Worm (Caenorhabditis elegans) whole organism, L4 larva: ENCODE results near the gene F20C5.5.
"Not testable (repeated sequence)": the region's sequence is repeated elsewhere in the genome, so short reads cannot be mapped to it uniquely, and the experiment has no call there.

Experiments used
- D1046.2 ChIP-seq: fragments of 200-800 bp; sonication (Bioruptor generic); IDR thresholded peaks from 2 replicates; pipeline ENCODE4 v1.3.6; 2022; ENCODE audit warnings: missing genetic modification characterization, missing compliant biosample characterization
- F26F4.8 ChIP-seq: fragments of 200-800 bp; sonication (Bioruptor generic); conservative IDR thresholded peaks from 2 replicates; pipeline ENCODE4 v1.3.6; 2022; ENCODE audit warnings: missing genetic modification characterization, missing compliant biosample characterization
- R02D3.7 ChIP-seq: fragments of 150-350 bp; sonication (generic microtip); optimal IDR thresholded peaks from 3 replicates; lab custom pipeline; 2014; ENCODE audit warnings: missing biosample characterization, missing genetic modification characterization
- T26A8.4 ChIP-seq: fragments of 200-800 bp; sonication (Bioruptor generic); IDR thresholded peaks from 2 replicates; pipeline ENCODE4 v1.3.6; 2022; ENCODE audit warnings: missing genetic modification characterization, missing compliant biosample characterization
- Y75B8A.6 ChIP-seq: fragments of 200-800 bp; sonication (Bioruptor generic); IDR thresholded peaks from 2 replicates; pipeline ENCODE4 v1.3.6; 2022; ENCODE audit warnings: missing genetic modification reagents, missing genetic modification characterization, missing compliant biosample characterization
- ZK337.2 ChIP-seq: fragments of 200-800 bp; sonication (Bioruptor generic); IDR thresholded peaks from 2 replicates; pipeline ENCODE4 v1.3.6; 2022; ENCODE audit warnings: missing genetic modification reagents, missing genetic modification characterization, missing compliant biosample characterization
- aha-1 ChIP-seq: fragments of 150-350 bp; peaks from one replicate; lab custom pipeline; 2014; ENCODE audit warnings: missing biosample characterization, missing genetic modification characterization
- aly-2 ChIP-seq: sonication (generic microtip); optimal IDR thresholded peaks from 2 replicates; lab custom pipeline; 2018; ENCODE audit warnings: missing biosample characterization, missing genetic modification characterization
- attf-4 ChIP-seq: sonication (generic microtip); optimal IDR thresholded peaks from 3 replicates; lab custom pipeline; 2017; ENCODE audit warnings: missing biosample characterization, missing genetic modification characterization
- ces-1 ChIP-seq: fragments of 150-350 bp; sonication (generic microtip); optimal IDR thresholded peaks from 4 replicates; lab custom pipeline; 2014; ENCODE audit warnings: missing biosample characterization, missing genetic modification reagents, missing genetic modification characterization
- daf-16 ChIP-seq, 3 experiments: sonication (generic microtip); optimal IDR thresholded peaks; 2 replicates each; lab custom pipeline; 2016 to 2017; ENCODE audit warnings: missing genetic modification characterization in 3 of 3, missing genetic modification reagents in 3 of 3, mild to moderate bottlenecking in 2 of 3, missing compliant biosample characterization in 2 of 3, missing biosample characterization in 1 of 3, moderate library complexity in 1 of 3
- dmd-9 ChIP-seq: fragments of 200-800 bp; sonication (Bioruptor generic); IDR thresholded peaks from 2 replicates; pipeline ENCODE4 v1.3.6; 2022; ENCODE audit warnings: missing genetic modification reagents, missing genetic modification characterization, missing compliant biosample characterization
- duxl-1 ChIP-seq: sonication (generic microtip); optimal IDR thresholded peaks from 2 replicates; lab custom pipeline; 2016; ENCODE audit warnings: mild to moderate bottlenecking, missing genetic modification characterization, moderate library complexity, missing compliant biosample characterization; ENCODE audit not compliant: poor library complexity
- hif-1 ChIP-seq, 2 experiments: sonication (generic microtip); optimal IDR thresholded peaks; 2 replicates each; lab custom pipeline; 2016 to 2017; ENCODE audit warnings: missing compliant biosample characterization in 2 of 2, missing genetic modification characterization in 2 of 2, missing genetic modification reagents in 2 of 2, missing genotype in 2 of 2, mild to moderate bottlenecking in 1 of 2
- hlh-11 ChIP-seq: fragments of 200-800 bp; sonication (Bioruptor generic); optimal IDR thresholded peaks from 2 replicates; lab custom pipeline; 2018; ENCODE audit warnings: mild to moderate bottlenecking, missing genetic modification characterization, missing compliant biosample characterization
- hlh-30 ChIP-seq: sonication (generic microtip); optimal IDR thresholded peaks from 2 replicates; lab custom pipeline; 2017; ENCODE audit warnings: antibody characterized with exemption, mild to moderate bottlenecking, missing genetic modification characterization, missing compliant biosample characterization; ENCODE audit not compliant: insufficient read depth
- jun-1 ChIP-seq: fragments of 150-350 bp; optimal IDR thresholded peaks from 2 replicates; lab custom pipeline; 2014; ENCODE audit warnings: missing biosample characterization, missing genetic modification reagents, missing genetic modification characterization
- lim-7 ChIP-seq: fragments of 200-800 bp; sonication (Bioruptor generic); IDR thresholded peaks from 2 replicates; pipeline ENCODE4 v1.3.6; 2022; ENCODE audit warnings: missing genetic modification characterization, missing compliant biosample characterization
- mdl-1 ChIP-seq, 2 experiments: fragments of 150-350 bp in 1 of 2; sonication (generic microtip) in 1 of 2; optimal IDR thresholded peaks; 2 replicates each; lab custom pipeline; 2014 to 2017; ENCODE audit warnings: missing biosample characterization in 2 of 2, missing genetic modification characterization in 2 of 2
- nhr-10 ChIP-seq: fragments of 150-350 bp; optimal IDR thresholded peaks from 2 replicates; lab custom pipeline; 2014; ENCODE audit warnings: missing biosample characterization, missing genetic modification characterization
- nhr-11 ChIP-seq: fragments of 150-350 bp; optimal IDR thresholded peaks from 2 replicates; lab custom pipeline; 2014; ENCODE audit warnings: missing biosample characterization, missing genetic modification characterization
- nhr-237 ChIP-seq: sonication (generic microtip); optimal IDR thresholded peaks from 2 replicates; lab custom pipeline; 2017; ENCODE audit warnings: missing biosample characterization, missing genetic modification characterization
- nhr-25 ChIP-seq: sonication (generic microtip); optimal IDR thresholded peaks from 2 replicates; lab custom pipeline; 2017; ENCODE audit warnings: missing genetic modification characterization, mild to moderate bottlenecking, missing compliant biosample characterization, antibody characterized with exemption, moderate library complexity, borderline replicate concordance; ENCODE audit not compliant: insufficient read depth
- nhr-28 ChIP-seq: fragments of 150-350 bp; optimal IDR thresholded peaks from 2 replicates; lab custom pipeline; 2014; ENCODE audit warnings: missing biosample characterization, missing genetic modification characterization
- nhr-41 ChIP-seq: fragments of 200-800 bp; sonication (Bioruptor generic); IDR thresholded peaks from 2 replicates; pipeline ENCODE4 v1.3.6; 2022; ENCODE audit warnings: missing genetic modification reagents, missing genetic modification characterization, missing compliant biosample characterization
- nhr-48 ChIP-seq: sonication (generic microtip); optimal IDR thresholded peaks from 2 replicates; lab custom pipeline; 2016; ENCODE audit warnings: mild to moderate bottlenecking, missing genetic modification characterization, missing compliant biosample characterization
- nhr-6 ChIP-seq: fragments of 150-350 bp; optimal IDR thresholded peaks from 2 replicates; lab custom pipeline; 2014; ENCODE audit warnings: missing biosample characterization, missing genetic modification characterization
- nhr-76 ChIP-seq: fragments of 150-350 bp; optimal IDR thresholded peaks from 2 replicates; lab custom pipeline; 2014; ENCODE audit warnings: missing biosample characterization, missing genetic modification characterization
- nhr-77 ChIP-seq: fragments of 150-350 bp; optimal IDR thresholded peaks from 2 replicates; lab custom pipeline; 2014; ENCODE audit warnings: missing biosample characterization, missing genetic modification characterization
- pha-4 ChIP-seq, 2 experiments: fragments of 150-350 bp in 1 of 2; fragments of 200-800 bp in 1 of 2; sonication (Bioruptor generic) in 1 of 2; IDR thresholded peaks in 1 of 2; optimal IDR thresholded peaks in 1 of 2; 2 replicates each; pipeline versions ENCODE4 v1.3.6 to Lab custom; 2014 to 2022; ENCODE audit warnings: missing genetic modification characterization in 2 of 2, missing genetic modification reagents in 2 of 2, missing biosample characterization in 1 of 2, missing compliant biosample characterization in 1 of 2
- php-3 ChIP-seq: fragments of 200-800 bp; sonication (Bioruptor generic); IDR thresholded peaks from 2 replicates; pipeline ENCODE4 v1.3.6; 2022; ENCODE audit warnings: missing genetic modification reagents, missing genetic modification characterization, missing compliant biosample characterization
- pqm-1 ChIP-seq: sonication (generic microtip); optimal IDR thresholded peaks from 2 replicates; lab custom pipeline; 2017; ENCODE audit warnings: missing biosample characterization, missing genetic modification characterization
- rbr-2 ChIP-seq: sonication (generic microtip); optimal IDR thresholded peaks from 2 replicates; lab custom pipeline; 2016; ENCODE audit warnings: missing genotype, missing genetic modification characterization, missing compliant biosample characterization
- snpc-4 ChIP-seq: fragments of 150-350 bp; optimal IDR thresholded peaks from 2 replicates; lab custom pipeline; 2014; ENCODE audit warnings: missing biosample characterization, missing genetic modification characterization
- spr-1 ChIP-seq: sonication (generic microtip); optimal IDR thresholded peaks from 2 replicates; lab custom pipeline; 2016; ENCODE audit warnings: mild to moderate bottlenecking, missing genetic modification characterization, missing compliant biosample characterization
- tag-97 ChIP-seq: fragments of 200-800 bp; sonication (Bioruptor generic); IDR thresholded peaks from 2 replicates; pipeline ENCODE4 v1.3.6; 2022; ENCODE audit warnings: missing genetic modification characterization, missing compliant biosample characterization
- tra-1 ChIP-seq: fragments of 200-800 bp; sonication (Bioruptor generic); IDR thresholded peaks from 2 replicates; pipeline ENCODE4 v1.3.6; 2022; ENCODE audit warnings: missing genetic modification reagents, missing genetic modification characterization, missing compliant biosample characterization
- unc-62 ChIP-seq, 3 experiments: fragments of 150-350 bp in 1 of 3; sonication (generic microtip); optimal IDR thresholded peaks in 2 of 3; peaks in 1 of 3; 1 replicate in 1 of 3; 2 replicates in 2 of 3; lab custom pipeline; 2014 to 2017; ENCODE audit warnings: missing biosample characterization in 3 of 3, missing genetic modification characterization in 3 of 3, missing genetic modification reagents in 3 of 3, missing genotype in 1 of 3
- zip-11 ChIP-seq: fragments of 200-800 bp; sonication (Bioruptor generic); IDR thresholded peaks from 2 replicates; pipeline ENCODE4 v1.3.6; 2022; ENCODE audit warnings: missing genetic modification characterization, missing compliant biosample characterization

Gene F20C5.5

ce11 chrIV:8792808-8793207 lies 23.4 kb upstream of the F20C5.5 start, which contains the start of gene C33D9.3:
Gene C33D9.3 (minus strand): TSS chrIV:8792908.
- TF ChIP-seq D1046.2 (no peak), unc-62 (GFP tag; optimal IDR thresholded peaks at IDR 0.05 in 1 of 2; lab: Kevin White, UChicago) (peak in 1 of 2 experiments; percentile 15), unc-62 (tag; optimal IDR thresholded peaks at IDR 0.05; lab: Kevin White, UChicago) (no peak)

- no peak for TF ChIP-seq hif-1 (tag; optimal IDR thresholded peaks at IDR 0.05; lab: Kevin White, UChicago)
- no peak for TF ChIP-seq zip-11 (GFP tag; lab: Robert Waterston, UW)
- no peak for TF ChIP-seq nhr-10 (tag; lab: Kevin White, UChicago)
- TF ChIP-seq nhr-237 = no peak
- no peak for TF ChIP-seq T26A8.4
- TF ChIP-seq spr-1 (tag; lab: Kevin White, UChicago) = no peak
- no peak for TF ChIP-seq lim-7
- TF ChIP-seq ces-1 (GFP tag; lab: Kevin White, UChicago) = no peak
These were observed 20.7 kb upstream of the F20C5.5 start, which contains the start of gene sru-35 for ce11 chrIV:8790144-8790543. Gene sru-35 (minus strand): TSS chrIV:8790244.

- not testable (repeated sequence) for TF ChIP-seq mdl-1 (tag; optimal IDR thresholded peaks at IDR 0.05; lab: Kevin White, UChicago); attf-4; snpc-4 (tag; lab: Kevin White, UChicago)
These were observed 18.6 kb upstream of the F20C5.5 start, which contains the start of gene C33D9.10 for ce11 chrIV:8788048-8788447. Gene C33D9.10 (minus strand): TSS chrIV:8788148.

- no peak for TF ChIP-seq daf-16 (GFP tag; optimal IDR thresholded peaks at IDR 0.05; lab: Kevin White, UChicago)
- peak; percentile 24 for TF ChIP-seq daf-16 (tag; optimal IDR thresholded peaks at IDR 0.05; lab: Kevin White, UChicago)
- no peak for TF ChIP-seq dmd-9
- TF ChIP-seq unc-62 (GFP tag; optimal IDR thresholded peaks at IDR 0.05 in 1 of 2; lab: Kevin White, UChicago) = no peak
- no peak for TF ChIP-seq unc-62 (tag; optimal IDR thresholded peaks at IDR 0.05; lab: Kevin White, UChicago)
- TF ChIP-seq nhr-10 (tag; lab: Kevin White, UChicago) = no peak
These were observed 17.2 kb upstream of the F20C5.5 start, which contains the start of gene C33D9.8 for ce11 chrIV:8786654-8787053. Gene C33D9.8 (minus strand): TSS chrIV:8786752.

ce11 chrIV:8784855-8785327 lies 15.5 kb upstream of the F20C5.5 start, which contains the start of gene C33D9.13:
Gene C33D9.13 (minus strand): TSS chrIV:8785277.
- TF ChIP-seq duxl-1 (no peak), nhr-10 (tag; lab: Kevin White, UChicago) (no peak), nhr-11 (tag; lab: Kevin White, UChicago) (no peak), tag-97 (GFP tag; lab: Robert Waterston, UW) (no peak), ZK337.2 (GFP tag; lab: Robert Waterston, UW) (no peak), Y75B8A.6 (GFP tag; lab: Robert Waterston, UW) (no peak), hlh-11 (tag; lab: Kevin White, UChicago) (no peak)

- peak; percentile 78 for TF ChIP-seq nhr-25
- peak; percentile 42 for TF ChIP-seq pqm-1
- peak; percentile 81 for TF ChIP-seq nhr-77
- TF ChIP-seq aly-2 (tag; lab: Kevin White, UChicago) = no peak
- no peak for TF ChIP-seq php-3 (GFP tag; lab: Robert Waterston, UW)
- no peak for TF ChIP-seq R02D3.7 (tag; lab: Kevin White, UChicago)
- peak; percentile 98 for TF ChIP-seq hlh-11 (tag; lab: Kevin White, UChicago)
- no peak for TF ChIP-seq tra-1 (GFP tag; lab: Robert Waterston, UW)
- TF ChIP-seq aha-1 (tag; lab: Kevin White, UChicago) = peak; percentile 94
- peak; percentile 82 for TF ChIP-seq nhr-28 (tag; lab: Kevin White, UChicago)
- peak; percentile 55 for TF ChIP-seq nhr-11 (tag; lab: Kevin White, UChicago)
- TF ChIP-seq pha-4 (GFP tag; IDR thresholded peaks at IDR 0.05; lab: Robert Waterston, UW) = no peak
- TF ChIP-seq pha-4 (tag; optimal IDR thresholded peaks at IDR 0.05; lab: Kevin White, UChicago) = peak; percentile 34
- peak; percentile 70 for TF ChIP-seq nhr-6 (tag; lab: Kevin White, UChicago)
- TF ChIP-seq nhr-76 (tag; lab: Kevin White, UChicago) = no peak
- no peak for TF ChIP-seq F26F4.8 (GFP tag; lab: Robert Waterston, UW)
- TF ChIP-seq nhr-48 (tag; lab: Kevin White, UChicago) = peak; percentile 60
- TF ChIP-seq jun-1 (tag; lab: Kevin White, UChicago) = peak; percentile 11
- TF ChIP-seq unc-62 (GFP tag; optimal IDR thresholded peaks at IDR 0.05 in 1 of 2; lab: Kevin White, UChicago) = peak in 1 of 2 experiments; percentile 98
- TF ChIP-seq unc-62 (tag; optimal IDR thresholded peaks at IDR 0.05; lab: Kevin White, UChicago) = no peak
- peak; percentile 70 for TF ChIP-seq rbr-2 (tag; lab: Kevin White, UChicago)
- peak; percentile 91 for TF ChIP-seq hlh-30 (tag; lab: Kevin White, UChicago)
- TF ChIP-seq nhr-41 = 0 out of 2 replicates have a peak, but pooled peaks have one; percentile 17
These were observed 12.7 kb upstream of the F20C5.5 start for ce11 chrIV:8782172-8782571.
